Fruit fly (Drosophila melanogaster) whole organism, embryonic: ENCODE results near the gene CG31482.

Source experiments
- CG12219 ChIP-seq: fragments of 200-800 bp; sonication (Bioruptor generic); optimal IDR thresholded peaks from 3 replicates; lab custom pipeline; 2018; ENCODE audit warnings: missing biosample characterization, mild to moderate bottlenecking, missing genetic modification characterization
- NC2β ChIP-seq: fragments of 200-800 bp; sonication (Bioruptor generic); optimal IDR thresholded peaks from 2 replicates; lab custom pipeline; 2016; ENCODE audit warnings: missing biosample characterization, missing genetic modification characterization
- croc ChIP-seq: fragments of 200-800 bp; sonication (Bioruptor generic); conservative IDR thresholded peaks from 3 replicates; pipeline ENCODE4 v1.3.6; 2022; ENCODE audit warnings: missing biosample characterization, missing genetic modification characterization
- fd64A ChIP-seq: fragments of 200-800 bp; sonication (Bioruptor generic); optimal IDR thresholded peaks from 3 replicates; lab custom pipeline; 2018; ENCODE audit warnings: missing biosample characterization, mild to moderate bottlenecking, missing genetic modification characterization

dm6 chr3R:6593068-6593567, 7.9 kb upstream of the CG31482 start, which contains the start of gene dpr11:
- TF ChIP-seq NC2β (GFP tag; lab: Kevin White, UChicago) (no peak), CG12219 (no peak), fd64A (GFP tag; lab: Kevin White, UChicago) (no peak), croc (GFP tag; lab: Robert Waterston, UW) (no peak)
